Fruit fly (Drosophila melanogaster): ENCODE results near the gene GILT1.

GILT1 gene

DNA sequence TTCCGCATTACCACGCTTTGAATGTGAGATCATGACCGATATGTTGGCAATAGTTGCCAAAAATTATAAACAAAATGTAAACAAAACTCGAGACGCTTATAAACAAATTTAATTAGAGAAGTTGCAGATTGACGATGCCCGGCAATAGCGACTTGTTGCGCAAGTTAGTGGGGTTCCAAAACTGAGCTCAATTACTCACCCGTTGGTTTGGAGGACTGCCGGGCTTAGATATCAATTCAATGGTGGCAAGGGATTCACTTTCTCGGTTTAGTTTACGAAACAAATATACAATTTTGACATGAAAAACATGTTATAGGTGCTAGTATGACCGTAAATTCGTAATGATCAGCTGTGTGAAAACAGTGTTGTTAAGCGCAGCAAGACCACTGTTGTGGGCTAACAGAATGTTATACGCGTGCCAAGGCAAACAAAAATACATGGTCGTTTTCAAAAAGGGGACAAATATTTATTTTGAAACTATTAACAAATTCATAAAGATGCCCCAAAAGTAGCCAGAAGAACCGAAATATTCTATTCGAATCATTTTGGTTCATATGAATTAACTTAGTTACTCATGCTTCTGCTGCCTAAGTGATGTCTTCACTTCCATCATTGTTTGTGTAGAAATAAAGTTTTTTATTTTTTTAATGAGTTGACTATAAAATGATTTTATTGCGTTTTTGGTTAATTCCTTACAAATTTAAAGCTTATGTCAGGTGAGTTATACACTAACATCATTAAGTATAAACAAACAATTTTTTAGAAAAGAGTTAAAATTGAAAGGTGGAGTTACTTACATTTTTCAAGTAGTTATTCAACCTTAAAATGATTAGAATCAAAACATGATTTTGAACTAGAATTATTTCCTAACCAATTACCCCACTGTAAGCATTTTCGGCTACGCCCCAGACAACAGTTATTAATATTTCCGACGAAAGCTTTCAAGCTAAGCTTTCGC, 34.8 kb downstream of the GILT1 start, which contains the start of gene Elp6 (continued):
- no peak for TF ChIP-seq CG10321 (GFP tag; IDR thresholded peaks at IDR 0.05)
- TF ChIP-seq CG15073 (GFP tag; optimal IDR thresholded peaks at IDR 0.05) = no peak
- TF ChIP-seq NFAT (GFP tag; IDR thresholded peaks at IDR 0.05) = peak; percentile 78
- TF ChIP-seq CG10267 (tag; optimal IDR thresholded peaks at IDR 0.05) = peak; percentile 81
- TF ChIP-seq CG4282 (GFP tag; optimal IDR thresholded peaks at IDR 0.05) = no peak
- no peak for TF ChIP-seq mirr (GFP tag; optimal IDR thresholded peaks at IDR 0.05)
- no peak for TF ChIP-seq wek (GFP tag; optimal IDR thresholded peaks at IDR 0.05)
- peak; percentile 5 for TF ChIP-seq CG34376 (GFP tag; optimal IDR thresholded peaks at IDR 0.05)
- no peak for TF ChIP-seq CG43689 (GFP tag; IDR thresholded peaks at IDR 0.05)
- TF ChIP-seq Hr39 (optimal IDR thresholded peaks at IDR 0.05) = no peak
- no peak; the same call in 1 of the 2 replicates for TF ChIP-seq CG13287 (GFP tag; IDR thresholded peaks at IDR 0.05; ENCODE audit: partially characterized antibody)
- TF ChIP-seq p53 (GFP tag; optimal IDR thresholded peaks at IDR 0.05) = no peak
- no peak for TF ChIP-seq CG4707 (GFP tag; optimal IDR thresholded peaks at IDR 0.05)
- no peak for TF ChIP-seq Lpt (GFP tag; optimal IDR thresholded peaks at IDR 0.05)
- peak; percentile 65 for TF ChIP-seq Fer3 (tag; optimal IDR thresholded peaks at IDR 0.05)
- no peak for TF ChIP-seq otp (GFP tag; IDR thresholded peaks at IDR 0.05)
- peak; percentile 34 for TF ChIP-seq CG6654 (GFP tag; optimal IDR thresholded peaks at IDR 0.05)
- TF ChIP-seq CG6175 (GFP tag; IDR thresholded peaks at IDR 0.05) = no peak
- no peak for TF ChIP-seq Opbp (GFP tag; IDR thresholded peaks at IDR 0.05; ENCODE audit: partially characterized antibody)
- no peak for TF ChIP-seq lola (GFP tag; optimal IDR thresholded peaks at IDR 0.05)
- TF ChIP-seq Pdp1 (GFP tag; optimal IDR thresholded peaks at IDR 0.05) = peak; percentile 44 to 60
- TF ChIP-seq hkb (optimal IDR thresholded peaks at IDR 0.05) = no peak
- peak; percentile 60; the same call in 1 of the 2 replicates for TF ChIP-seq hkb (GFP tag; IDR thresholded peaks at IDR 0.05)
- no peak for TF ChIP-seq Mes4 (GFP tag; optimal IDR thresholded peaks at IDR 0.05)
- TF ChIP-seq sens (GFP tag) = peak; percentile 93
- TF ChIP-seq CG10274 (GFP tag; optimal IDR thresholded peaks at IDR 0.05) = peak; percentile 29
- no peak for TF ChIP-seq BEAF-32 (GFP tag; optimal IDR thresholded peaks at IDR 0.05)
- TF ChIP-seq Taf1 (GFP tag; IDR thresholded peaks at IDR 0.05) = no peak
- peak; percentile 67; the same call in 1 of the 2 replicates for TF ChIP-seq Awh (GFP tag; IDR thresholded peaks at IDR 0.05)
- no peak for TF ChIP-seq CG8359 (GFP tag; optimal IDR thresholded peaks at IDR 0.05; ENCODE audit: borderline replicate concordance)
- no peak for TF ChIP-seq aop (GFP tag; IDR thresholded peaks at IDR 0.05)
- TF ChIP-seq repo (GFP tag; optimal IDR thresholded peaks at IDR 0.05) = peak; percentile 23
- peak; percentile 41 for TF ChIP-seq CG9215 (GFP tag; IDR thresholded peaks at IDR 0.05)
- TF ChIP-seq CG4820 (GFP tag; optimal IDR thresholded peaks at IDR 0.05) = peak; percentile 53
- peak; percentile 76 for TF ChIP-seq dysf (GFP tag; IDR thresholded peaks at IDR 0.05)
- no peak for TF ChIP-seq CG7745 (tag; optimal IDR thresholded peaks at IDR 0.05)
- no peak for TF ChIP-seq sim (GFP tag; IDR thresholded peaks at IDR 0.05)
- peak; percentile 62; the same call in 1 of the 2 replicates for TF ChIP-seq CG14441 (GFP tag; IDR thresholded peaks at IDR 0.05)
- peak; percentile 58 for TF ChIP-seq CG12659 (GFP tag; optimal IDR thresholded peaks at IDR 0.05)
- no peak for TF ChIP-seq CrebB (tag; optimal IDR thresholded peaks at IDR 0.05)
- TF ChIP-seq dm (GFP tag; optimal IDR thresholded peaks at IDR 0.05) = peak; percentile 54
- no peak for TF ChIP-seq schlank (tag; optimal IDR thresholded peaks at IDR 0.05)
- peak; percentile 65 for TF ChIP-seq tgo (GFP tag; IDR thresholded peaks at IDR 0.05)
- no peak for TF ChIP-seq pan (optimal IDR thresholded peaks at IDR 0.05)
- TF ChIP-seq pan (GFP tag; optimal IDR thresholded peaks at IDR 0.05 in 1 of 2, IDR thresholded peaks at IDR 0.05 in 1 of 2) = peak in 1 of 2 experiments; percentile 64
- TF ChIP-seq chinmo (GFP tag; IDR thresholded peaks at IDR 0.05; ENCODE audit: partially characterized antibody) = no peak
- no peak for TF ChIP-seq CG16779 (GFP tag; IDR thresholded peaks at IDR 0.05)
- peak; percentile 62 for TF ChIP-seq D19B (GFP tag; optimal IDR thresholded peaks at IDR 0.05)
- TF ChIP-seq CG7987 (GFP tag; optimal IDR thresholded peaks at IDR 0.05) = no peak
